Fruit fly (Drosophila melanogaster) whole organism: Measurements from ENCODE around the gene tal-1A.

ENCODE experiments used
- CG8478 ChIP-seq: fragments of >200 bp; optimal IDR thresholded peaks from 2 replicates; lab custom pipeline; 2018; ENCODE audit warnings: inconsistent platforms
- Dll ChIP-seq: fragments of >200 bp; optimal IDR thresholded peaks from 2 replicates; lab custom pipeline; 2017
- EcR ChIP-seq, 2 experiments: fragments of >200 bp; optimal IDR thresholded peaks; 2 replicates each; lab custom pipeline; 2017; ENCODE audit warnings: missing biosample characterization in 2 of 2, missing genetic modification characterization in 2 of 2, missing genetic modification reagents in 2 of 2
- pan ChIP-seq: fragments of >200 bp; optimal IDR thresholded peaks from 2 replicates; lab custom pipeline; 2017
- psq ChIP-seq: fragments of >200 bp; optimal IDR thresholded peaks from 2 replicates; lab custom pipeline; 2017
- usp ChIP-seq: fragments of >200 bp; optimal IDR thresholded peaks from 2 replicates; lab custom pipeline; 2017; ENCODE audit warnings: missing biosample characterization, missing genetic modification characterization, mixed read lengths

The tal-1A gene

dm6 chr3R:13807330-13807729 is 5.6 kb upstream of the tal-1A start:
- no peak for TF ChIP-seq CG8478 (lab: Kevin White, UChicago)
- peak; percentile 61 to 99 for TF ChIP-seq EcR (GFP tag; optimal IDR thresholded peaks at IDR 0.05; lab: Kevin White, UChicago)

dm6 chr3R:13807906-13808305 is 5.0 kb upstream of the tal-1A start:
- no peak for TF ChIP-seq EcR (GFP tag; optimal IDR thresholded peaks at IDR 0.05; lab: Kevin White, UChicago)
- TF ChIP-seq pan (lab: Kevin White, UChicago): no peak
- no peak for TF ChIP-seq usp (GFP tag; lab: Kevin White, UChicago)
- TF ChIP-seq CG8478 (lab: Kevin White, UChicago): no peak
- no peak for TF ChIP-seq psq (lab: Kevin White, UChicago)
- no peak for TF ChIP-seq Dll (lab: Kevin White, UChicago)

dm6 chr3R:13809261-13809660 is 3.6 kb upstream of the tal-1A start:
- TF ChIP-seq usp (GFP tag; lab: Kevin White, UChicago): no peak
- peak in 1 of 2 experiments; percentile 14 for TF ChIP-seq EcR (GFP tag; optimal IDR thresholded peaks at IDR 0.05; lab: Kevin White, UChicago)

dm6 chr3R:13810308-13810707 is 2.6 kb upstream of the tal-1A start:
- TF ChIP-seq CG8478 (lab: Kevin White, UChicago) (no peak), psq (lab: Kevin White, UChicago) (no peak), EcR (GFP tag; optimal IDR thresholded peaks at IDR 0.05; lab: Kevin White, UChicago) (no peak), usp (GFP tag; lab: Kevin White, UChicago) (no peak), pan (lab: Kevin White, UChicago) (no peak), Dll (lab: Kevin White, UChicago) (no peak)

- TF ChIP-seq pan (lab: Kevin White, UChicago) (no peak), CG8478 (lab: Kevin White, UChicago) (no peak), Dll (lab: Kevin White, UChicago) (no peak), psq (lab: Kevin White, UChicago) (no peak), usp (GFP tag; lab: Kevin White, UChicago) (no peak), EcR (GFP tag; optimal IDR thresholded peaks at IDR 0.05; lab: Kevin White, UChicago) (no peak)
Measured at dm6 chr3R:13811737-13812136, 1.2 kb upstream of the tal-1A start.

dm6 chr3R:13815022-13815440 is 2.1 kb downstream of the tal-1A start:
- TF ChIP-seq Dll (lab: Kevin White, UChicago) (peak; percentile 26), psq (lab: Kevin White, UChicago) (no peak), EcR (GFP tag; optimal IDR thresholded peaks at IDR 0.05; lab: Kevin White, UChicago) (peak in 1 of 2 experiments; percentile 46), usp (GFP tag; lab: Kevin White, UChicago) (no peak), CG8478 (lab: Kevin White, UChicago) (no peak)

- no peak for TF ChIP-seq EcR (GFP tag; optimal IDR thresholded peaks at IDR 0.05; lab: Kevin White, UChicago)
- TF ChIP-seq Dll (lab: Kevin White, UChicago): no peak
- TF ChIP-seq psq (lab: Kevin White, UChicago): no peak
- TF ChIP-seq CG8478 (lab: Kevin White, UChicago): no peak
- peak; percentile 50 for TF ChIP-seq pan (lab: Kevin White, UChicago)
- no peak for TF ChIP-seq usp (GFP tag; lab: Kevin White, UChicago)
Measured at dm6 chr3R:13815566-13816374, 2.9 kb downstream of the tal-1A start.

dm6 chr3R:13816375-13816711 is 3.4 kb downstream of the tal-1A start:
- TF ChIP-seq pan (lab: Kevin White, UChicago) (no peak), CG8478 (lab: Kevin White, UChicago) (no peak), EcR (GFP tag; optimal IDR thresholded peaks at IDR 0.05; lab: Kevin White, UChicago) (no peak), psq (lab: Kevin White, UChicago) (no peak), usp (GFP tag; lab: Kevin White, UChicago) (no peak), Dll (lab: Kevin White, UChicago) (no peak)

- no peak for TF ChIP-seq Dll (lab: Kevin White, UChicago)
- TF ChIP-seq psq (lab: Kevin White, UChicago): no peak
- TF ChIP-seq pan (lab: Kevin White, UChicago): no peak
- peak in 1 of 2 experiments; percentile 28 for TF ChIP-seq EcR (GFP tag; optimal IDR thresholded peaks at IDR 0.05; lab: Kevin White, UChicago)
Measured at dm6 chr3R:13817480-13818305, 4.8 kb downstream of the tal-1A start.

- TF ChIP-seq pan (lab: Kevin White, UChicago): no peak
- TF ChIP-seq psq (lab: Kevin White, UChicago): no peak
- no peak for TF ChIP-seq usp (GFP tag; lab: Kevin White, UChicago)
- no peak for TF ChIP-seq Dll (lab: Kevin White, UChicago)
- TF ChIP-seq EcR (GFP tag; optimal IDR thresholded peaks at IDR 0.05; lab: Kevin White, UChicago): no peak
- TF ChIP-seq CG8478 (lab: Kevin White, UChicago): no peak
Measured at dm6 chr3R:13819037-13819436, 6.1 kb downstream of the tal-1A start.

- TF ChIP-seq pan (lab: Kevin White, UChicago) (no peak), CG8478 (lab: Kevin White, UChicago) (no peak), psq (lab: Kevin White, UChicago) (no peak), usp (GFP tag; lab: Kevin White, UChicago) (no peak), EcR (GFP tag; optimal IDR thresholded peaks at IDR 0.05; lab: Kevin White, UChicago) (peak in 1 of 2 experiments; percentile 10)
Measured at dm6 chr3R:13820483-13820882, 7.6 kb downstream of the tal-1A start.
